Fruit fly (Drosophila melanogaster): ENCODE results near the gene CG31368.

- TF ChIP-seq ham (GFP tag; IDR thresholded peaks at IDR 0.05) (0 out of 2 replicates have a peak, but pooled peaks have one; percentile 6), CG9797 (GFP tag; optimal IDR thresholded peaks at IDR 0.05) (no peak), CG15011 (GFP tag; optimal IDR thresholded peaks at IDR 0.05) (no peak), dm (GFP tag; optimal IDR thresholded peaks at IDR 0.05) (peak; percentile 40), gcm2 (GFP tag; optimal IDR thresholded peaks at IDR 0.05) (no peak), fd102C (GFP tag; optimal IDR thresholded peaks at IDR 0.05) (no peak), CG15696 (tag; optimal IDR thresholded peaks at IDR 0.05) (no peak), Hr3 (GFP tag; optimal IDR thresholded peaks at IDR 0.05) (no peak), CG11560 (tag; IDR thresholded peaks at IDR 0.05) (no peak), sisA (GFP tag; IDR thresholded peaks at IDR 0.05) (no peak)
Observed at dm6 chr3R:11869169-11869568, 13.4 kb upstream of the CG31368 start, which contains the start of gene CG6959.

All from whole organism, embryonic.